Worm (Caenorhabditis elegans): ENCODE measurements around the gene C01B9.4.
"Not testable (repeated sequence)": the region's sequence is repeated elsewhere in the genome, so short reads cannot be mapped to it uniquely, and the experiment has no call there.

The C01B9.4 gene

ce11 chrII:13818043-13818442 is 34.3 kb upstream of the C01B9.4 start, which contains the start of gene his-16:
Gene his-16, minus strand, starts transcription at chrII:13818143.
- not testable (repeated sequence) for TF ChIP-seq dmd-4 (tag; optimal IDR thresholded peaks at IDR 0.05); unc-62 (GFP tag; optimal IDR thresholded peaks at IDR 0.05); alr-1 (tag; optimal IDR thresholded peaks at IDR 0.05)

ce11 chrII:13815513-13815912 is 31.7 kb upstream of the C01B9.4 start:
- TF ChIP-seq dmd-4 (tag; optimal IDR thresholded peaks at IDR 0.05) (no peak), C34F6.9 (tag; optimal IDR thresholded peaks at IDR 0.05) (no peak), nhr-23 (tag; optimal IDR thresholded peaks at IDR 0.05) (no peak), nhr-11 (tag; optimal IDR thresholded peaks at IDR 0.05) (no peak), lin-11 (tag; optimal IDR thresholded peaks at IDR 0.05) (no peak), ama-1 (optimal IDR thresholded peaks at IDR 0.05) (no peak), F13H6.1 (tag; optimal IDR thresholded peaks at IDR 0.05) (no peak), lin-13 (GFP tag; optimal IDR thresholded peaks at IDR 0.05) (no peak), Y55F3AM.14 (GFP tag; optimal IDR thresholded peaks at IDR 0.05) (no peak), crh-2 (tag; optimal IDR thresholded peaks at IDR 0.05) (no peak), elt-3 (tag; optimal IDR thresholded peaks at IDR 0.05) (no peak), nhr-237 (tag; optimal IDR thresholded peaks at IDR 0.05) (no peak)

DNA sequence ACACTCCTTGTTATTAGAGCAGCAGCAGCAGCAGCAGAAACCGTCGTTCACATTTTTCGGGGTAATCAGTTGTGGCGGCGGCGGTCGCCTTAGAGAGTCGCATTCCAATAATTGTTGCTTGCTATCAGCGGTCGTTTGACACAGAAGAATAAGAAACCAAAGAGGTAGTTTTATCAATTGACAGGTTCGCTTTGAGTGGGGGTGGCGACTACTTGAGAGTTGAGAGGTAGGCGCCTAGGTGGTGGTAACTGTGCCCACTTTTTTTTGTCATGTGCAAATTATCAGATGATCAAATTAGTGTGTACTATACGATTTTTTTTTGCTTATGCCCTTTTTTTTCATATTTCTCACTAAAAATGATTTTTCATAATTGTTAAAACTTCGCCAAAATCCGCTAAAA is 30.2 kb upstream of the C01B9.4 start:
- TF ChIP-seq fos-1 (tag; optimal IDR thresholded peaks at IDR 0.05) (peak; percentile 43), gmeb-1 (tag; optimal IDR thresholded peaks at IDR 0.05) (no peak), lsy-2 (tag; optimal IDR thresholded peaks at IDR 0.05) (no peak), snpc-4 (tag; optimal IDR thresholded peaks at IDR 0.05) (no peak), sma-9 (GFP tag; optimal IDR thresholded peaks at IDR 0.05) (peak; percentile 14), sma-9 (tag; optimal IDR thresholded peaks at IDR 0.05) (no peak), nhr-6 (tag; optimal IDR thresholded peaks at IDR 0.05) (no peak), egl-27 (tag; optimal IDR thresholded peaks at IDR 0.05) (no peak)

- no peak for TF ChIP-seq dmd-4 (tag; optimal IDR thresholded peaks at IDR 0.05)
- TF ChIP-seq Y55F3AM.14 (GFP tag; optimal IDR thresholded peaks at IDR 0.05): no peak
- peak; percentile 15 for TF ChIP-seq sma-9 (GFP tag; optimal IDR thresholded peaks at IDR 0.05)
- TF ChIP-seq sma-9 (tag; optimal IDR thresholded peaks at IDR 0.05): no peak
- peak; percentile 76 for TF ChIP-seq snpc-4 (tag; optimal IDR thresholded peaks at IDR 0.05)
- peak in 1 of 2 experiments; percentile 33 for TF ChIP-seq lsy-2 (tag; optimal IDR thresholded peaks at IDR 0.05)
- peak; percentile 33 for TF ChIP-seq C34F6.9 (tag; optimal IDR thresholded peaks at IDR 0.05)
- peak; percentile 3 for TF ChIP-seq zag-1 (tag; optimal IDR thresholded peaks at IDR 0.05)
These were observed 29.6 kb upstream of the C01B9.4 start for ce11 chrII:13813413-13813812.

DNA sequence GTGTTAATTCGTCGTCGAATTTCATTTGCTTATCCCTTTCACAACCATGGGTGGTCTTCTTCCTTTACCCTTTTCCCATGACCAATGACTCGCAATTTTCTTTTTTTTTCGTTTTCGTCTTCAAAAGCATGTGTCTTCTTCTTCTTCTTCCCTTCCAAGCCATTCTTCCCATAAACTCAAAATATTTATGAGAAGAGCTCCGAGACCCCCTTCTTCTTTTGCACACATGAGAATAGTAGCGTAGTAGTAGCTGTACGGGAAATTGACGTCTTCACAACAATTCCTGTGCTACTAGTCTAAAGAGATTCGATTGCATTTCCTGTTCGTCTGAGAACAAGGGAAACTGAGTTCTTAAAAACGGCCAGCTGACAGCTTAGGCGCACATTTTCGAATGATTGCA is 28.6 kb upstream of the C01B9.4 start:
- TF ChIP-seq nhr-11 (tag; optimal IDR thresholded peaks at IDR 0.05): no peak
- no peak for TF ChIP-seq nhr-10 (tag; optimal IDR thresholded peaks at IDR 0.05)
- TF ChIP-seq lin-11 (tag; optimal IDR thresholded peaks at IDR 0.05): no peak
- no peak for TF ChIP-seq dmd-4 (tag; optimal IDR thresholded peaks at IDR 0.05)
- no peak for TF ChIP-seq ceh-16 (tag; optimal IDR thresholded peaks at IDR 0.05)
- no peak for TF ChIP-seq lsy-2 (tag; optimal IDR thresholded peaks at IDR 0.05)
- no peak for TF ChIP-seq ztf-1 (GFP tag; conservative IDR thresholded peaks at IDR 0.05)
- TF ChIP-seq ceh-82 (tag; optimal IDR thresholded peaks at IDR 0.05): no peak
- TF ChIP-seq aly-2 (tag; optimal IDR thresholded peaks at IDR 0.05): no peak
- no peak for TF ChIP-seq ZK546.5 (tag; optimal IDR thresholded peaks at IDR 0.05)

DNA sequence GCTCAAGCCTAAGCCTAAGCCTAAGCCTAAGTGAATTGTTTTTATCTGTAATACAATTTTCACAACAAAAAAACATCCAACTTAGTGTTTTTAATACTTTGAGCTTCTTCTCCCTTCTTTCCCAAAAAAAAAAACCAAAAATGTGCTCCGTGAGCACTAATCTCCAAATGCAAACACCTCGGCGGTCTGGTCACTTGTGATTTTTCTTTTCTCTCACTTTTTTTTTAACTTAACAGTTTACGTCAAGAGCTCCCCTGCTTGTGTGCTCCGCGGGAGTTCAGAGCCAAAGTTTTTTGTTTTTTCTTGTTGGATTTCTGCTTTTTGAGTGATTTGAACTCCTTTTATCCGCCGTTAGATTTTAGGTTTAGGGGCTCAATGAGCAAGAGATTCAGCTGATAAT is 22.5 kb upstream of the C01B9.4 start:
- TF ChIP-seq snpc-4 (tag; optimal IDR thresholded peaks at IDR 0.05) (no peak), lsy-2 (tag; optimal IDR thresholded peaks at IDR 0.05) (no peak), mbf-1 (tag; optimal IDR thresholded peaks at IDR 0.05) (no peak)

DNA sequence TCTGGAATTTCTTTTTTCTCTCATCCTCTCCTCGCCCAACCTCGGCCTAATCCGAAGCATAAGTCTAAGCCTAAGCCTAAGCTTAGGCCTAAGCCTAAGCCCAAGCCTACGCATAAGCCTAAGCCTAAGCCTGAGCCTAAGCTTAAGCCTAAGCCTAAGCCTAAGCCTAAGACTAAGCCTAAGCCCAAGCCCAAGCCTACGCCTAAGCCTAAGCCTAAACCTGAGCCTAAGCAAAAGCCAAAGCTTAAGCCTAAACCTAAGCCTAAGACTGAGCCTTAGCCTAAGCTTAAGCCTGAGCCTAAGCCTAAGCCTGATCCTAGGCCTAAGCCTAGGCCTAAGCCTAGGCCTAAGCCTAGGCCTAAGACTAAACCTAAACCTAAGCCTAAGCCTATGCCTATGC is 12.5 kb upstream of the C01B9.4 start:
- no peak for TF ChIP-seq nhr-129 (tag; optimal IDR thresholded peaks at IDR 0.05)
- TF ChIP-seq alr-1 (tag; optimal IDR thresholded peaks at IDR 0.05): no peak
- no peak for TF ChIP-seq dmd-4 (tag; optimal IDR thresholded peaks at IDR 0.05)
- no peak for TF ChIP-seq nhr-23 (tag; optimal IDR thresholded peaks at IDR 0.05)

All from whole organism, L2 larva.